Fruit fly (Drosophila melanogaster) whole organism, adult: ENCODE measurements around the gene yata.

Experiments used
- CG11617 ChIP-seq: fragments of 200-800 bp; sonication (Bioruptor generic); optimal IDR thresholded peaks from 2 replicates; lab custom pipeline; 2017; ENCODE audit warnings: mild to moderate bottlenecking, missing biosample characterization, missing genetic modification reagents, missing genetic modification characterization
- CG33017 ChIP-seq: fragments of 200-800 bp; sonication (Bioruptor generic); optimal IDR thresholded peaks from 2 replicates; lab custom pipeline; 2018; ENCODE audit warnings: missing biosample characterization, mild to moderate bottlenecking, missing genetic modification characterization, moderate library complexity
- CG5204 ChIP-seq: fragments of 200-800 bp; sonication (Bioruptor generic); optimal IDR thresholded peaks from 2 replicates; lab custom pipeline; 2016; ENCODE audit warnings: missing biosample characterization, missing genetic modification characterization
- cnc ChIP-seq, 2 experiments: fragments of >200 bp; optimal IDR thresholded peaks; 2 replicates each; lab custom pipeline; 2017

DNA sequence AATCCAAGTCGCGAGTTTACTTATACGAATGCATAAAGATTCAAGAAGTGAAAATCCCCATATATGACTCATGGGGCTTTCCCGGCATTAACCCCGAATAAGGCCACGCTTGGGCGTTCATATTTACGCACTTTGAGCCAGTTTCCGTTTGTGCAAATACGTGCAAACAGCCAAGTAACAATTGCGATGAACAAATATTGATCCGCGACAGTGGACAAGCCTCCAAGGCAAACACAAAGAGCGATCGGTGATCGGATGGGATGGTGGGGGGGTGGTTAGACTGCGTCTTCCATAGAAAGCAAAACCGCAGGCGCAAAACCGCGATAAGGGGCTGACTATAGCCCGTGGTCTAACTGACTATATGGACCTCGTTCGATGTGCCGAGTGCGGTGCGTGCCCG is 8.2 kb downstream of the yata start:
- TF ChIP-seq CG11617 (GFP tag; lab: Kevin White, UChicago): no peak
- TF ChIP-seq cnc (optimal IDR thresholded peaks at IDR 0.05; lab: Kevin White, UChicago): no peak
- no peak for TF ChIP-seq CG5204
- no peak for TF ChIP-seq CG33017 (tag; lab: Kevin White, UChicago)
